Fruit fly (Drosophila melanogaster): ENCODE results near the gene vkg.

The vkg gene

dm6 chr2L:5054953-5055352, 27.0 kb upstream of the vkg start, which contains the start of the genes CG14036 and His3.3A (continued):
- TF ChIP-seq Lpt (GFP tag; optimal IDR thresholded peaks at IDR 0.05) = no peak
- no peak for TF ChIP-seq pdm3 (GFP tag; optimal IDR thresholded peaks at IDR 0.05)
- TF ChIP-seq Sox15 (GFP tag; optimal IDR thresholded peaks at IDR 0.05) = no peak
- TF ChIP-seq CG11762 (GFP tag; optimal IDR thresholded peaks at IDR 0.05; ENCODE audit: insufficient read depth) = no peak
- TF ChIP-seq lz (GFP tag; optimal IDR thresholded peaks at IDR 0.05) = no peak
- TF ChIP-seq topi (GFP tag; optimal IDR thresholded peaks at IDR 0.05) = no peak
- no peak for TF ChIP-seq CG32006 (GFP tag; optimal IDR thresholded peaks at IDR 0.05)
- no peak for TF ChIP-seq CG8319 (GFP tag; optimal IDR thresholded peaks at IDR 0.05)

dm6 chr2L:5052994-5053393, 25.0 kb upstream of the vkg start, which contains the start of gene eIF3h:
Gene eIF3h, minus strand, starts transcription at chr2L:5053094.
- no peak for TF ChIP-seq Hr38 (GFP tag; optimal IDR thresholded peaks at IDR 0.05)
- no peak for TF ChIP-seq net (GFP tag; optimal IDR thresholded peaks at IDR 0.05)
- TF ChIP-seq CG3919 (GFP tag; optimal IDR thresholded peaks at IDR 0.05) = no peak
- TF ChIP-seq Sox15 (GFP tag; optimal IDR thresholded peaks at IDR 0.05) = no peak
- TF ChIP-seq dsx (GFP tag; optimal IDR thresholded peaks at IDR 0.05; ENCODE audit: poor library complexity, severe bottlenecking) = no peak
- no peak for TF ChIP-seq spab (GFP tag; optimal IDR thresholded peaks at IDR 0.05)
- no peak for TF ChIP-seq Sox102F (GFP tag; optimal IDR thresholded peaks at IDR 0.05)

- peak; percentile 75 for TF ChIP-seq CG6808 (GFP tag; optimal IDR thresholded peaks at IDR 0.05)
- peak; percentile 61 for TF ChIP-seq Gug (GFP tag; IDR thresholded peaks at IDR 0.05)
- TF ChIP-seq fkh (GFP tag; optimal IDR thresholded peaks at IDR 0.05) = peak; percentile 83
- TF ChIP-seq spab (GFP tag; optimal IDR thresholded peaks at IDR 0.05) = peak; percentile 75
- peak; percentile 77 for TF ChIP-seq Ets96B (tag; optimal IDR thresholded peaks at IDR 0.05)
- peak; percentile 48 for TF ChIP-seq Blimp-1 (GFP tag; optimal IDR thresholded peaks at IDR 0.05)
- peak; percentile 90 for TF ChIP-seq pdm3 (GFP tag; optimal IDR thresholded peaks at IDR 0.05)
- peak; percentile 79 for TF ChIP-seq CG10669 (GFP tag; optimal IDR thresholded peaks at IDR 0.05)
- peak; percentile 83 for TF ChIP-seq Eip75B (GFP tag; optimal IDR thresholded peaks at IDR 0.05)
- peak; percentile 79 for TF ChIP-seq Lpt (GFP tag; optimal IDR thresholded peaks at IDR 0.05)
- TF ChIP-seq salr (GFP tag; optimal IDR thresholded peaks at IDR 0.05) = peak; percentile 66 to 67
- peak; percentile 93 for TF ChIP-seq CG3919 (GFP tag; optimal IDR thresholded peaks at IDR 0.05)
- TF ChIP-seq Hr38 (GFP tag; optimal IDR thresholded peaks at IDR 0.05) = peak; percentile 29
- TF ChIP-seq lz (GFP tag; optimal IDR thresholded peaks at IDR 0.05) = peak; percentile 89
- peak; percentile 89 for TF ChIP-seq Hr4 (GFP tag; optimal IDR thresholded peaks at IDR 0.05)
- peak; percentile 80 for TF ChIP-seq CG8319 (GFP tag; optimal IDR thresholded peaks at IDR 0.05)
- peak; percentile 86 for TF ChIP-seq acj6 (GFP tag; optimal IDR thresholded peaks at IDR 0.05)
- TF ChIP-seq CG15336 (GFP tag; IDR thresholded peaks at IDR 0.05) = peak; percentile 84
- peak; percentile 83 for TF ChIP-seq CG7368 (GFP tag; optimal IDR thresholded peaks at IDR 0.05)
- peak; percentile 85 for TF ChIP-seq vri (GFP tag; optimal IDR thresholded peaks at IDR 0.05)
- peak; percentile 90 for TF ChIP-seq CG6792 (GFP tag; optimal IDR thresholded peaks at IDR 0.05)
- peak; percentile 73 for TF ChIP-seq Sox15 (GFP tag; optimal IDR thresholded peaks at IDR 0.05)
- TF ChIP-seq CG11762 (GFP tag; optimal IDR thresholded peaks at IDR 0.05; ENCODE audit: insufficient read depth) = peak; percentile 75
- TF ChIP-seq ss (GFP tag; optimal IDR thresholded peaks at IDR 0.05) = peak; percentile 71 to 73
- TF ChIP-seq CG9139 (GFP tag; optimal IDR thresholded peaks at IDR 0.05) = peak; percentile 51
- peak; percentile 86 for TF ChIP-seq achi (GFP tag; optimal IDR thresholded peaks at IDR 0.05)
- peak; percentile 84 for TF ChIP-seq Hr39 (GFP tag; optimal IDR thresholded peaks at IDR 0.05)
- peak; percentile 92 for TF ChIP-seq esn (GFP tag; optimal IDR thresholded peaks at IDR 0.05)
- peak; percentile 79 for TF ChIP-seq CG34406 (GFP tag; optimal IDR thresholded peaks at IDR 0.05)
- peak; percentile 87 for TF ChIP-seq Met (GFP tag; optimal IDR thresholded peaks at IDR 0.05)
- peak; percentile 84 for TF ChIP-seq cyc (GFP tag; optimal IDR thresholded peaks at IDR 0.05)
- peak; percentile 92 for TF ChIP-seq CG6163 (GFP tag; IDR thresholded peaks at IDR 0.05)
- no peak for TF ChIP-seq CG4318 (GFP tag; optimal IDR thresholded peaks at IDR 0.05)
- TF ChIP-seq fd85E (GFP tag; optimal IDR thresholded peaks at IDR 0.05) = peak; percentile 76
- TF ChIP-seq Smox (GFP tag; optimal IDR thresholded peaks at IDR 0.05) = peak; percentile 84
- peak; percentile 95 for TF ChIP-seq Eip78C (GFP tag)
- TF ChIP-seq CG31627 (GFP tag; optimal IDR thresholded peaks at IDR 0.05) = peak; percentile 89
- TF ChIP-seq dsx (GFP tag; optimal IDR thresholded peaks at IDR 0.05; ENCODE audit: poor library complexity, severe bottlenecking) = peak; percentile 59
- TF ChIP-seq net (GFP tag; optimal IDR thresholded peaks at IDR 0.05) = peak; percentile 90
- peak; percentile 57 for TF ChIP-seq fd59A (GFP tag; optimal IDR thresholded peaks at IDR 0.05)
- peak; percentile 72 for TF ChIP-seq CG11902 (GFP tag; optimal IDR thresholded peaks at IDR 0.05)
- TF ChIP-seq CG32006 (GFP tag; optimal IDR thresholded peaks at IDR 0.05) = peak; percentile 86
These were observed 24.4 kb upstream of the vkg start, which contains the start of gene senju for dm6 chr2L:5052367-5052914. Gene senju, plus strand, starts transcription at chr2L:5052843.

Measured in whole organism, prepupa.